Worm (Caenorhabditis elegans): ENCODE data around the gene egl-27.

The egl-27 gene

DNA sequence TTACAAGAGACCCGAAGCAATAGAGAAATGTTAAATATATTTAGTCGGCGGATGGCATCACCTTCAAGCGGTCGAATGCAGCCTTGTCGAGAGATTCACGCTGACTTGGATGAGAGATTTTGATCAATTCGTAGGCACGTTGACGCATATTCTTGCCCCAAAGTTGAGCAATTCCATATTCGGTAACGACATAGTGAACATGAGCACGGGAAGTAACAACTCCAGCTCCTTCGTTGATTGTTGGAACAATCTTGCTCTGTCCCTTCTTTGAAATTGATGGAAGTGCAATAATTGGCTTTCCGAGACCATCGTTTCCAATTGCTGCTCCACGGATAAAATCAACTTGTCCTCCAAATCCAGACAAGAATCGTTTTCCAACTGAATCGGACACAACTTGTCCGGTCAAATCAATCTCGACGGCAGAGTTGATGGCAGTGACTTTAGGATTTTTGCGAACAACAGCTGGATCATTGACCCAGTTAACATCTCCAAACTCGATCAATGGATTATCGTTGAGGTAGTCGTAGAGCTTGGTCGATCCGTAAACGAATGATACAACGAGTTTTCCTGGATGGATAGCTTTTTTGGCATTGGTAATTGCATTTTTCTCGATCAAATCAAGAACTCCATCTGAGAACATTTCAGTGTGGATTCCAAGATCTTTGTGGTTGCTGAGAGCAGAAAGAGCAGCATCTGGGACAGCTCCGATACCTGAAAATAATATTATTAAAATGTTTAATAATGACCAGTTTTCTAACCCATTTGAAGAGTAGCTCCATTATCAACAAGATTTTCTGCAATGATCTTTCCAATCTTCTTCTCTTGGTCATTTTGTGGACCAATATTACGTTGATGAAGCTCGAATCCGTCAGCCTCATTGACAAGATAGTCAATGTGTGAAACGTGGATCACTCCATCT is 54.1 kb downstream of the egl-27 start (continued):
- TF ChIP-seq lin-1 (GFP tag; IDR thresholded peaks at IDR 0.05): no peak

- peak; percentile 76 for TF ChIP-seq aha-1 (tag)
- TF ChIP-seq ctbp-1 (GFP tag; IDR thresholded peaks at IDR 0.05): peak; percentile 19; the same call in 1 of the 2 replicates
- TF ChIP-seq dmd-8 (GFP tag; IDR thresholded peaks at IDR 0.05): 0 out of 2 replicates have a peak, but pooled peaks have one; percentile 9
- TF ChIP-seq saeg-2 (GFP tag; IDR thresholded peaks at IDR 0.05): no peak
- no peak for TF ChIP-seq Y105C5A.15 (GFP tag; IDR thresholded peaks at IDR 0.05)
- TF ChIP-seq vab-7 (GFP tag; IDR thresholded peaks at IDR 0.05): no peak
- no peak for TF ChIP-seq duxl-1 (tag; optimal IDR thresholded peaks at IDR 0.05; ENCODE audit: poor library complexity)
- TF ChIP-seq dmd-9 (GFP tag; IDR thresholded peaks at IDR 0.05): peak; percentile 50; the same call in 1 of the 2 replicates
- TF ChIP-seq zfp-3 (GFP tag; conservative IDR thresholded peaks at IDR 0.05): peak; percentile 62; the same call in 1 of the 2 replicates
- no peak for TF ChIP-seq rbr-2 (tag; optimal IDR thresholded peaks at IDR 0.05)
Measured at ce11 chrII:6889580-6889922, 54.7 kb downstream of the egl-27 start.

DNA sequence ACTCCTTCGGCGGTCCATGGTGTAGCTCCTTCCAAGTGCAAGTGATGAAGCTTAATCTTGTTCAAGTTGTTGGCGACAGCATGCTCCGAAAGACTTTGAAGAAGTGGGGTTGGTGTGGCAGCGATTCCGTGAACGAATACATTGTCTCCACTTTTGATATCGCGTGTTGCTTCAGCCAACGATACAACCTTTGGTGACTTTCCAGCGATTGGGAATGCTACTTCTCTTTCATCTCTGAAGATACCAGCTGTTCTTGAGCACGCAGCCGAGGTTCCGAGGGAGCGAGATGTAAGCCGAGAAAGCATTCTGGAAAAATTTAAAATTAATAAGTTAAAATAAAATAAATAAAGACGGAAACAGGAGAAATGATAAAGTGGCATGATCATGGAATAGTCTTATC is 55.3 kb downstream of the egl-27 start, which contains the start of gene acer-1:
Gene acer-1, minus strand, starts transcription at position 306 of the 400 bp plus-strand sequence.
- TF ChIP-seq Y105C5A.15 (GFP tag; IDR thresholded peaks at IDR 0.05) (0 out of 2 replicates have a peak, but pooled peaks have one; percentile 25), hlh-11 (tag; optimal IDR thresholded peaks at IDR 0.05) (peak; percentile 18), Y75B8A.6 (GFP tag; IDR thresholded peaks at IDR 0.05) (0 out of 2 replicates have a peak, but pooled peaks have one; percentile 6), saeg-2 (GFP tag; IDR thresholded peaks at IDR 0.05) (0 out of 2 replicates have a peak, but pooled peaks have one; percentile 8), ctbp-1 (GFP tag; IDR thresholded peaks at IDR 0.05) (peak; percentile 33; the same call in 1 of the 2 replicates), fkh-10 (GFP tag; optimal IDR thresholded peaks at IDR 0.05) (no peak), egl-43 (GFP tag; IDR thresholded peaks at IDR 0.05) (0 out of 2 replicates have a peak, but pooled peaks have one; percentile 28), lsy-2 (tag; optimal IDR thresholded peaks at IDR 0.05) (no peak), madf-9 (GFP tag; conservative IDR thresholded peaks at IDR 0.05) (peak; percentile 22; the same call in 1 of the 2 replicates), lin-1 (GFP tag; IDR thresholded peaks at IDR 0.05) (no peak), unc-62 (GFP tag; optimal IDR thresholded peaks at IDR 0.05 in 1 of 2) (peak in 1 of 2 experiments; percentile 29), unc-62 (tag; optimal IDR thresholded peaks at IDR 0.05) (no peak), ama-1 (optimal IDR thresholded peaks at IDR 0.05) (peak; percentile 81), spr-1 (tag; optimal IDR thresholded peaks at IDR 0.05) (no peak), sdz-12 (GFP tag; optimal IDR thresholded peaks at IDR 0.05) (peak; percentile 79)

ce11 chrII:6891176-6891575 is 56.4 kb downstream of the egl-27 start:
- TF ChIP-seq attf-4 (tag; optimal IDR thresholded peaks at IDR 0.05): no peak
- peak in 1 of 2 experiments; percentile 17 for TF ChIP-seq daf-16 (GFP tag; optimal IDR thresholded peaks at IDR 0.05)
- peak; percentile 26 for TF ChIP-seq daf-16 (tag; optimal IDR thresholded peaks at IDR 0.05)
- TF ChIP-seq unc-130 (GFP tag; optimal IDR thresholded peaks at IDR 0.05): no peak
- TF ChIP-seq daf-19 (GFP tag; conservative IDR thresholded peaks at IDR 0.05): no peak
- peak; percentile 43 for TF ChIP-seq rbr-2 (tag; optimal IDR thresholded peaks at IDR 0.05)
- no peak for TF ChIP-seq F37D6.2 (tag; optimal IDR thresholded peaks at IDR 0.05)
- peak; percentile 47 for TF ChIP-seq nhr-25 (tag; optimal IDR thresholded peaks at IDR 0.05; ENCODE audit: borderline replicate concordance, insufficient read depth)
- no peak for TF ChIP-seq madf-5 (GFP tag; IDR thresholded peaks at IDR 0.05)
- no peak for TF ChIP-seq sdz-12 (GFP tag; optimal IDR thresholded peaks at IDR 0.05)
- no peak for TF ChIP-seq lir-3 (tag; optimal IDR thresholded peaks at IDR 0.05)
- no peak for TF ChIP-seq ces-1 (GFP tag; optimal IDR thresholded peaks at IDR 0.05)
- 0 out of 2 replicates have a peak, but pooled peaks have one; percentile 49 for TF ChIP-seq Y75B8A.6 (GFP tag; IDR thresholded peaks at IDR 0.05)
- no peak for TF ChIP-seq zfp-3 (GFP tag; conservative IDR thresholded peaks at IDR 0.05)
- no peak for TF ChIP-seq F44E2.7 (GFP tag; IDR thresholded peaks at IDR 0.05)
- no peak for TF ChIP-seq ceh-32 (tag; optimal IDR thresholded peaks at IDR 0.05; ENCODE audit: poor library complexity)
- peak; percentile 69 for TF ChIP-seq nhr-102 (tag; optimal IDR thresholded peaks at IDR 0.05)
- TF ChIP-seq dpl-1 (GFP tag; optimal IDR thresholded peaks at IDR 0.05): peak; percentile 40
- TF ChIP-seq spr-3 (GFP tag; optimal IDR thresholded peaks at IDR 0.05): peak; percentile 51
- peak; percentile 91 for TF ChIP-seq hlh-11 (tag; optimal IDR thresholded peaks at IDR 0.05)
- no peak for TF ChIP-seq ceh-62 (tag; optimal IDR thresholded peaks at IDR 0.05)
- TF ChIP-seq hlh-30 (tag; optimal IDR thresholded peaks at IDR 0.05; ENCODE audit: insufficient read depth): peak; percentile 92
- TF ChIP-seq hif-1 (tag; optimal IDR thresholded peaks at IDR 0.05): peak; percentile 41 to 98
- TF ChIP-seq nhr-6 (tag; optimal IDR thresholded peaks at IDR 0.05): no peak
- no peak for TF ChIP-seq nhr-41 (GFP tag; IDR thresholded peaks at IDR 0.05)

Data from whole organism, L4 larva.